Worm (Caenorhabditis elegans) whole organism, mixed stage, embryonic: ENCODE results near the gene K10D2.8.

Source experiments
- M03D4.4 ChIP-seq: sonication (generic microtip); optimal IDR thresholded peaks from 2 replicates; lab custom pipeline; 2017; ENCODE audit warnings: mild to moderate bottlenecking, missing genetic modification characterization, missing compliant biosample characterization
- bed-3 ChIP-seq: fragments of 200-800 bp; sonication (Bioruptor generic); optimal IDR thresholded peaks from 3 replicates; lab custom pipeline; 2018; ENCODE audit warnings: mild to moderate bottlenecking, missing genetic modification characterization, moderate library complexity, missing compliant biosample characterization
- blmp-1 ChIP-seq: fragments of 150-350 bp; optimal IDR thresholded peaks from 2 replicates; lab custom pipeline; 2014; ENCODE audit warnings: missing biosample characterization, missing genetic modification characterization
- ceh-39 ChIP-seq: fragments of 150-350 bp; optimal IDR thresholded peaks from 2 replicates; lab custom pipeline; 2014; ENCODE audit warnings: missing biosample characterization, missing genetic modification characterization
- ceh-43 ChIP-seq: fragments of 200-800 bp; sonication (Bioruptor generic); optimal IDR thresholded peaks from 2 replicates; lab custom pipeline; 2018; ENCODE audit warnings: mild to moderate bottlenecking, missing genetic modification characterization, moderate library complexity, missing compliant biosample characterization
- ceh-83 ChIP-seq: fragments of 200-800 bp; sonication (Bioruptor generic); optimal IDR thresholded peaks from 2 replicates; lab custom pipeline; 2018; ENCODE audit warnings: mild to moderate bottlenecking, missing genetic modification characterization, missing compliant biosample characterization
- ces-1 ChIP-seq: fragments of 150-350 bp; optimal IDR thresholded peaks from 2 replicates; lab custom pipeline; 2014; ENCODE audit warnings: missing biosample characterization, missing genetic modification reagents, missing genetic modification characterization
- cnd-1 ChIP-seq: fragments of 200-800 bp; sonication (Bioruptor generic); optimal IDR thresholded peaks from 2 replicates; lab custom pipeline; 2018; ENCODE audit warnings: mild to moderate bottlenecking, missing genetic modification characterization, missing compliant biosample characterization
- drap-1 ChIP-seq: fragments of 200-800 bp; sonication (Bioruptor generic); optimal IDR thresholded peaks from 3 replicates; lab custom pipeline; 2018; ENCODE audit warnings: mild to moderate bottlenecking, missing genetic modification characterization, missing compliant biosample characterization
- elt-1 ChIP-seq: sonication (generic microtip); optimal IDR thresholded peaks from 2 replicates; lab custom pipeline; 2017; ENCODE audit warnings: missing genetic modification characterization, mild to moderate bottlenecking, missing compliant biosample characterization, antibody characterized with exemption, moderate library complexity, borderline replicate concordance; ENCODE audit not compliant: insufficient read depth
- elt-3 ChIP-seq: fragments of 150-350 bp; optimal IDR thresholded peaks from 2 replicates; lab custom pipeline; 2014; ENCODE audit warnings: missing biosample characterization, missing genetic modification characterization
- ham-2 ChIP-seq: fragments of 200-800 bp; sonication (Bioruptor generic); optimal IDR thresholded peaks from 2 replicates; lab custom pipeline; 2018; ENCODE audit warnings: mild to moderate bottlenecking, missing genetic modification characterization, missing compliant biosample characterization
- hlh-1 ChIP-seq: fragments of 150-350 bp; optimal IDR thresholded peaks from 2 replicates; lab custom pipeline; 2014; ENCODE audit warnings: missing biosample characterization, missing genetic modification reagents, missing genetic modification characterization
- lin-13 ChIP-seq: fragments of 150-350 bp; optimal IDR thresholded peaks from 2 replicates; lab custom pipeline; 2014; ENCODE audit warnings: missing biosample characterization, missing genetic modification characterization
- lin-32 ChIP-seq: fragments of 200-800 bp; sonication (Bioruptor generic); optimal IDR thresholded peaks from 2 replicates; lab custom pipeline; 2018; ENCODE audit warnings: mild to moderate bottlenecking, missing genetic modification characterization, missing compliant biosample characterization
- lsy-2 ChIP-seq: fragments of 150-350 bp; optimal IDR thresholded peaks from 2 replicates; lab custom pipeline; 2014; ENCODE audit warnings: missing biosample characterization, missing genetic modification characterization
- mab-5 ChIP-seq: fragments of 150-350 bp; optimal IDR thresholded peaks from 2 replicates; lab custom pipeline; 2014; ENCODE audit warnings: missing biosample characterization, missing genetic modification characterization
- mep-1 ChIP-seq: fragments of 150-350 bp; optimal IDR thresholded peaks from 2 replicates; lab custom pipeline; 2017; ENCODE audit warnings: missing biosample characterization, missing genetic modification reagents, missing genetic modification characterization, inconsistent platforms
- nhr-2 ChIP-seq: fragments of 150-350 bp; optimal IDR thresholded peaks from 2 replicates; lab custom pipeline; 2014; ENCODE audit warnings: missing biosample characterization, missing genetic modification characterization
- nhr-237 ChIP-seq: fragments of 150-350 bp; optimal IDR thresholded peaks from 2 replicates; lab custom pipeline; 2014; ENCODE audit warnings: missing biosample characterization, missing genetic modification characterization
- nhr-28 ChIP-seq: fragments of 150-350 bp; optimal IDR thresholded peaks from 2 replicates; lab custom pipeline; 2014; ENCODE audit warnings: missing biosample characterization, missing genetic modification characterization
- nhr-76 ChIP-seq: sonication (generic microtip); optimal IDR thresholded peaks from 2 replicates; lab custom pipeline; 2017; ENCODE audit warnings: missing biosample characterization, missing genetic modification characterization
- pha-4 ChIP-seq: fragments of 150-350 bp; optimal IDR thresholded peaks from 2 replicates; lab custom pipeline; 2018; ENCODE audit warnings: missing biosample characterization, missing genetic modification reagents, missing genetic modification characterization
- sem-2 ChIP-seq: fragments of 200-800 bp; sonication (Bioruptor generic); optimal IDR thresholded peaks from 2 replicates; lab custom pipeline; 2018; ENCODE audit warnings: mild to moderate bottlenecking, missing genetic modification characterization, missing compliant biosample characterization
- snpc-4 ChIP-seq: fragments of 150-350 bp; optimal IDR thresholded peaks from 2 replicates; lab custom pipeline; 2014; ENCODE audit warnings: missing biosample characterization, missing genetic modification characterization
- sptf-1 ChIP-seq: sonication (generic microtip); optimal IDR thresholded peaks from 2 replicates; lab custom pipeline; 2017; ENCODE audit warnings: mild to moderate bottlenecking, missing genetic modification characterization, moderate library complexity, missing compliant biosample characterization
- tbx-8 ChIP-seq: fragments of 200-800 bp; sonication (Bioruptor generic); optimal IDR thresholded peaks from 2 replicates; lab custom pipeline; 2018; ENCODE audit warnings: mild to moderate bottlenecking, missing genetic modification characterization, moderate library complexity, missing compliant biosample characterization
- unc-120 ChIP-seq: sonication (generic microtip); optimal IDR thresholded peaks from 2 replicates; lab custom pipeline; 2017; ENCODE audit warnings: missing genetic modification characterization, missing compliant biosample characterization; ENCODE audit not compliant: poor library complexity, severe bottlenecking
- unc-39 ChIP-seq: fragments of 150-350 bp; optimal IDR thresholded peaks from 2 replicates; lab custom pipeline; 2014; ENCODE audit warnings: missing biosample characterization, missing genetic modification characterization
- unc-62 ChIP-seq: fragments of 150-350 bp; optimal IDR thresholded peaks from 2 replicates; lab custom pipeline; 2014; ENCODE audit warnings: missing biosample characterization, missing genetic modification reagents, missing genetic modification characterization
- zip-8 ChIP-seq: fragments of 150-350 bp; optimal IDR thresholded peaks from 2 replicates; lab custom pipeline; 2014; ENCODE audit warnings: missing biosample characterization, missing genetic modification characterization
- ztf-11 ChIP-seq: fragments of 150-350 bp; optimal IDR thresholded peaks from 2 replicates; lab custom pipeline; 2014; ENCODE audit warnings: missing biosample characterization, missing genetic modification characterization

K10D2.8 gene

ce11 chrIII:5150012-5150411 is 38.5 kb upstream of the K10D2.8 start:
- no peak for TF ChIP-seq unc-120 (tag; lab: Kevin White, UChicago)
- TF ChIP-seq sem-2 = no peak
- peak; percentile 83 for TF ChIP-seq nhr-2
- no peak for TF ChIP-seq sptf-1 (tag; lab: Kevin White, UChicago)
- TF ChIP-seq elt-1 (tag; lab: Kevin White, UChicago) = no peak
- TF ChIP-seq lin-32 = no peak
- no peak for TF ChIP-seq hlh-1 (tag; lab: Kevin White, UChicago)
- no peak for TF ChIP-seq nhr-28
- TF ChIP-seq lsy-2 (tag; lab: Kevin White, UChicago) = peak; percentile 28
- peak; percentile 85 for TF ChIP-seq zip-8 (tag; lab: Kevin White, UChicago)
- TF ChIP-seq mep-1 (tag; lab: Kevin White, UChicago) = no peak
- TF ChIP-seq ceh-39 (tag; lab: Kevin White, UChicago) = no peak
- no peak for TF ChIP-seq unc-62
- TF ChIP-seq blmp-1 (tag; lab: Kevin White, UChicago) = no peak
- TF ChIP-seq bed-3 (GFP tag; lab: Kevin White, UChicago) = no peak
- TF ChIP-seq pha-4 (tag; lab: Kevin White, UChicago) = no peak
- TF ChIP-seq unc-39 (tag; lab: Kevin White, UChicago) = no peak
- no peak for TF ChIP-seq drap-1
- TF ChIP-seq nhr-76 = no peak
- no peak for TF ChIP-seq mab-5 (tag; lab: Kevin White, UChicago)
- no peak for TF ChIP-seq ztf-11 (tag; lab: Kevin White, UChicago)
- TF ChIP-seq ceh-43 (GFP tag; lab: Kevin White, UChicago) = no peak
- TF ChIP-seq snpc-4 (tag; lab: Kevin White, UChicago) = no peak
- TF ChIP-seq lin-13 (tag; lab: Kevin White, UChicago) = no peak

DNA sequence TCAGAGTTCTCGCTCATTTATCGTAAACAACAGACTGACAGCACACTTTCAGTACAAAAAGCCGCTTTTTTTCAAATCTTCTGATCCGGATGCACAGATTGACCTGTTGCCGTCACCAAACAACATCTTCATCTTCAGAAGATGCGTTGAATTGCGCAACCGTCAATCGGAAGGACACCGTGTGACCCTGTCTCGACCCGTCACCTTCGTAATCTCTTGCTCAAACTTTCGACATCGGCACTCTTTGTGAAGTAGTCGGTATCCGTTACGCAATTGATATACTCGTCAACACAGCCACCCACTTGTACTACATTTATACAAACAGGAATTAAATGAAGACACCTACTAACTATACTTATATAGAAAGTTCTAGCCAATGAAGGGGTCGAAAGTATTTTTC is 37.5 kb upstream of the K10D2.8 start:
- TF ChIP-seq cnd-1 (tag; lab: Kevin White, UChicago) (no peak), nhr-2 (peak; percentile 89), lsy-2 (tag; lab: Kevin White, UChicago) (no peak), ceh-83 (GFP tag; lab: Kevin White, UChicago) (no peak), zip-8 (tag; lab: Kevin White, UChicago) (peak; percentile 71), unc-62 (peak; percentile 15), sptf-1 (tag; lab: Kevin White, UChicago) (no peak), ceh-39 (tag; lab: Kevin White, UChicago) (no peak), ztf-11 (tag; lab: Kevin White, UChicago) (no peak), unc-39 (tag; lab: Kevin White, UChicago) (no peak)

DNA sequence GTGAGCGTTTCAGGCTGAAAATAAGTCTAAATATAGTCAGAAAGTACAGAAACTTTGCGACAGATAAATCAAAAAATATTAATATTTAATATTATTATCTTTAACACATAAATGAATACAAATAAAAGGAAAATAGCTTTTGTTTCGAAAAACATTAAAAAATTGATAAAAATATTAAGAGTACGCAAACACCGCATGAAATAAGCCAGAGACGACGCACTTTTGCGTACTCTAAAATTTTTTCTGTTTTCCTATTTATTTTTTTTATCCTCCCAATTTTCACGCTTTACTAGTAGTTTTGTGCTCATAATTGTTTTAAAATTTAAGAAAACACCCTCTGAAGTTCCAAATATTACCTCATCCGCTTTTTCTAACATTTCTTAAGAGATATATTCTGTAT is 35.4 kb upstream of the K10D2.8 start, which contains the start of the genes rbm-42 and grwd-1:
rbm-42 (minus strand) TSS at position 93 of the 400 bp plus-strand sequence.
grwd-1 (plus strand) TSS at position 328 of the 400 bp plus-strand sequence.
- TF ChIP-seq lsy-2 (tag; lab: Kevin White, UChicago) (peak; percentile 49), unc-120 (tag; lab: Kevin White, UChicago) (no peak), sptf-1 (tag; lab: Kevin White, UChicago) (peak; percentile 44)

DNA sequence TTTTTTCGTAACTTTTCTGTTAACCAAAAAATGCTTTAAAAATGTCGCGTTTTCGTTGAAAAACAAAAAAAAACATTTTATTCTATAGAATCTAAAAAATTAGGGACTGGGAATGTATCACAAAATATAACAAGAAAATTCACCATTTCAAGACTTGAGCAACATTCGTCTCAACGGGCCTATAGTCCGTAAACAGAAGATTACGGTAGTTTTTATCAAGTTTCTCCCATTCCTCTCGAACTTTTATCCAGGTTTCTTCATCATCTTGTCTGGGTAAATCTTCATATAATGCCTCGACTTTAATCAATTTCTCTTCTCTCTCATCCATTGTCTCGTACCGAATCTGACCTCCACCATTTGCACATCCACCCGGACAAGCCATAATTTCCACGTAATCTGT is 33.1 kb upstream of the K10D2.8 start:
- TF ChIP-seq snpc-4 (tag; lab: Kevin White, UChicago) (no peak), ztf-11 (tag; lab: Kevin White, UChicago) (no peak), elt-3 (no peak), ceh-83 (GFP tag; lab: Kevin White, UChicago) (no peak), ces-1 (GFP tag; lab: Kevin White, UChicago) (no peak), bed-3 (GFP tag; lab: Kevin White, UChicago) (no peak), lin-32 (no peak), ham-2 (no peak), lin-13 (tag; lab: Kevin White, UChicago) (no peak), nhr-76 (no peak), unc-120 (tag; lab: Kevin White, UChicago) (no peak), tbx-8 (no peak), ceh-39 (tag; lab: Kevin White, UChicago) (no peak), unc-39 (tag; lab: Kevin White, UChicago) (no peak), sptf-1 (tag; lab: Kevin White, UChicago) (no peak)

- TF ChIP-seq cnd-1 (tag; lab: Kevin White, UChicago) = no peak
- no peak for TF ChIP-seq elt-1 (tag; lab: Kevin White, UChicago)
- TF ChIP-seq ceh-43 (GFP tag; lab: Kevin White, UChicago) = no peak
- no peak for TF ChIP-seq nhr-237 (tag; lab: Kevin White, UChicago)
- TF ChIP-seq ceh-39 (tag; lab: Kevin White, UChicago) = no peak
- no peak for TF ChIP-seq nhr-28
- no peak for TF ChIP-seq lin-32
- TF ChIP-seq unc-120 (tag; lab: Kevin White, UChicago) = no peak
- TF ChIP-seq mep-1 (tag; lab: Kevin White, UChicago) = no peak
- no peak for TF ChIP-seq mab-5 (tag; lab: Kevin White, UChicago)
- TF ChIP-seq nhr-76 = no peak
- no peak for TF ChIP-seq zip-8 (tag; lab: Kevin White, UChicago)
- no peak for TF ChIP-seq lsy-2 (tag; lab: Kevin White, UChicago)
- TF ChIP-seq M03D4.4 (tag; lab: Kevin White, UChicago) = no peak
- no peak for TF ChIP-seq hlh-1 (tag; lab: Kevin White, UChicago)
- TF ChIP-seq sptf-1 (tag; lab: Kevin White, UChicago) = no peak
- no peak for TF ChIP-seq nhr-2
- TF ChIP-seq sem-2 = no peak
- TF ChIP-seq ces-1 (GFP tag; lab: Kevin White, UChicago) = no peak
These were observed 29.9 kb upstream of the K10D2.8 start, which contains the start of gene oxy-4 for ce11 chrIII:5158674-5159073. oxy-4 (minus strand) TSS chrIII:5158774.
